Fruit fly (Drosophila melanogaster) whole organism, embryonic: Measurements from ENCODE around the gene CG42580.
A peak's percentile ranks its signal among the peaks of the same experiment; 100 is the strongest.
"Not testable (repeated sequence)": the region's sequence is repeated elsewhere in the genome, so short reads cannot be mapped to it uniquely, and the experiment has no call there.

Source experiments
- Atf3 ChIP-seq: fragments of 200-800 bp; sonication (Bioruptor generic); optimal IDR thresholded peaks from 3 replicates; lab custom pipeline; 2016; ENCODE audit warnings: missing biosample characterization, missing genetic modification characterization
- CG11398 ChIP-seq: fragments of 200-800 bp; sonication (Bioruptor generic); optimal IDR thresholded peaks from 2 replicates; lab custom pipeline; 2016; ENCODE audit warnings: missing biosample characterization, missing genetic modification characterization
- CG11504 ChIP-seq: fragments of 200-800 bp; sonication (Bioruptor generic); optimal IDR thresholded peaks from 3 replicates; lab custom pipeline; 2019; ENCODE audit warnings: missing biosample characterization, mild to moderate bottlenecking, missing genetic modification characterization, moderate library complexity
- CG13775 ChIP-seq: fragments of 200-800 bp; sonication (Bioruptor generic); optimal IDR thresholded peaks from 3 replicates; lab custom pipeline; 2017; ENCODE audit warnings: missing biosample characterization, mild to moderate bottlenecking, missing genetic modification characterization
- CG16779 ChIP-seq: fragments of 200-800 bp; sonication (Bioruptor generic); IDR thresholded peaks from 2 replicates; pipeline ENCODE4 v1.3.6; 2022; ENCODE audit warnings: missing biosample characterization, missing genetic modification characterization
- CG16813 ChIP-seq: fragments of 200-800 bp; sonication (Bioruptor generic); IDR thresholded peaks from 3 replicates; pipeline ENCODE4 v1.3.6; 2022; ENCODE audit warnings: missing biosample characterization, missing genetic modification characterization; ENCODE audit not compliant: partially characterized antibody
- CG17612 ChIP-seq: fragments of 200-800 bp; sonication (Bioruptor generic); IDR thresholded peaks from 2 replicates; pipeline ENCODE4 v1.3.6; 2022; ENCODE audit warnings: missing biosample characterization, missing genetic modification characterization
- CG18262 ChIP-seq: fragments of 200-800 bp; optimal IDR thresholded peaks from 3 replicates; lab custom pipeline; 2019; ENCODE audit warnings: missing biosample characterization, mild to moderate bottlenecking, missing genetic modification characterization, moderate library complexity
- CG1832 ChIP-seq: fragments of 200-800 bp; sonication (Bioruptor generic); optimal IDR thresholded peaks from 2 replicates; lab custom pipeline; 2017; ENCODE audit warnings: missing biosample characterization, mild to moderate bottlenecking, missing genetic modification characterization, inconsistent platforms
- CG2712 ChIP-seq: fragments of 200-800 bp; optimal IDR thresholded peaks from 3 replicates; lab custom pipeline; 2019; ENCODE audit warnings: missing biosample characterization, mild to moderate bottlenecking, missing genetic modification characterization, moderate library complexity
- CG2875 ChIP-seq: fragments of 200-800 bp; sonication (Bioruptor generic); optimal IDR thresholded peaks from 2 replicates; lab custom pipeline; 2017; ENCODE audit warnings: missing biosample characterization, mild to moderate bottlenecking, missing genetic modification characterization, missing genetic modification reagents
- CG3838 ChIP-seq: fragments of 200-800 bp; sonication (Bioruptor generic); optimal IDR thresholded peaks from 3 replicates; lab custom pipeline; 2016; ENCODE audit warnings: missing biosample characterization, missing genetic modification characterization
- CG43689 ChIP-seq: fragments of 200-800 bp; sonication (Bioruptor generic); IDR thresholded peaks from 2 replicates; pipeline ENCODE4 v1.3.6; 2022; ENCODE audit warnings: missing biosample characterization, missing genetic modification characterization
- CG4854 ChIP-seq: fragments of 200-800 bp; sonication (Bioruptor generic); optimal IDR thresholded peaks from 2 replicates; lab custom pipeline; 2016; ENCODE audit warnings: missing biosample characterization, missing genetic modification characterization, inconsistent platforms
- CG5180 ChIP-seq: fragments of 200-800 bp; sonication (Bioruptor generic); optimal IDR thresholded peaks from 3 replicates; lab custom pipeline; 2017; ENCODE audit warnings: missing biosample characterization, missing genetic modification characterization, mild to moderate bottlenecking, moderate library complexity, missing genetic modification reagents
- CG5245 ChIP-seq: fragments of 200-800 bp; sonication (Bioruptor generic); optimal IDR thresholded peaks from 3 replicates; lab custom pipeline; 2016; ENCODE audit warnings: missing biosample characterization, missing genetic modification characterization
- CG8478 ChIP-seq: fragments of >200 bp; optimal IDR thresholded peaks from 2 replicates; lab custom pipeline; 2018
- Camta ChIP-seq: fragments of 200-800 bp; sonication (Bioruptor generic); optimal IDR thresholded peaks from 2 replicates; lab custom pipeline; 2016; ENCODE audit warnings: missing biosample characterization, missing genetic modification characterization
- Deaf1 ChIP-seq: fragments of 200-800 bp; optimal IDR thresholded peaks from 3 replicates; lab custom pipeline; 2019; ENCODE audit warnings: missing biosample characterization, mild to moderate bottlenecking, missing genetic modification characterization, moderate library complexity
- E2f2 ChIP-seq: fragments of 200-800 bp; sonication (Bioruptor generic); IDR thresholded peaks from 2 replicates; pipeline ENCODE4 v1.3.6; 2022; ENCODE audit warnings: missing biosample characterization, missing genetic modification characterization
- H15 ChIP-seq: fragments of 200-800 bp; sonication (Bioruptor generic); IDR thresholded peaks from 3 replicates; pipeline ENCODE4 v1.3.6; 2022; ENCODE audit warnings: missing biosample characterization, missing genetic modification characterization
- HHEX ChIP-seq: fragments of 200-800 bp; sonication (Bioruptor generic); optimal IDR thresholded peaks from 3 replicates; lab custom pipeline; 2017; ENCODE audit warnings: missing biosample characterization, mild to moderate bottlenecking, missing genetic modification characterization, missing genetic modification reagents
- Hmx ChIP-seq: fragments of 200-800 bp; sonication (Bioruptor generic); optimal IDR thresholded peaks from 2 replicates; lab custom pipeline; 2016; ENCODE audit warnings: missing biosample characterization, missing genetic modification characterization
- Hsf ChIP-seq: fragments of 200-800 bp; sonication (Bioruptor generic); optimal IDR thresholded peaks from 3 replicates; lab custom pipeline; 2016; ENCODE audit warnings: missing biosample characterization, missing genetic modification characterization
- Kr ChIP-seq: fragments of 200-800 bp; sonication (Bioruptor generic); optimal IDR thresholded peaks from 2 replicates; lab custom pipeline; 2017; ENCODE audit warnings: missing biosample characterization, mild to moderate bottlenecking, missing genetic modification characterization
- Meics ChIP-seq: fragments of 200-800 bp; sonication (Bioruptor generic); optimal IDR thresholded peaks from 2 replicates; lab custom pipeline; 2017; ENCODE audit warnings: missing biosample characterization, mild to moderate bottlenecking, missing genetic modification characterization
- Poxn ChIP-seq: fragments of 200-800 bp; sonication (Bioruptor generic); IDR thresholded peaks from 2 replicates; pipeline ENCODE4 v1.3.6; 2022; ENCODE audit warnings: missing biosample characterization, missing genetic modification characterization
- Sry-β ChIP-seq: fragments of 200-800 bp; sonication (Bioruptor generic); optimal IDR thresholded peaks from 2 replicates; lab custom pipeline; 2018; ENCODE audit warnings: missing biosample characterization, mild to moderate bottlenecking, missing genetic modification characterization, moderate library complexity
- Vsx1 ChIP-seq: fragments of 200-800 bp; sonication (Bioruptor generic); optimal IDR thresholded peaks from 2 replicates; lab custom pipeline; 2017; ENCODE audit warnings: missing biosample characterization, mild to moderate bottlenecking, missing genetic modification characterization, missing genetic modification reagents
- Xrp1 ChIP-seq: fragments of 200-800 bp; sonication (Bioruptor generic); IDR thresholded peaks from 2 replicates; pipeline ENCODE4 v1.3.6; 2022; ENCODE audit warnings: missing biosample characterization, missing genetic modification characterization
- ac ChIP-seq: fragments of 200-800 bp; sonication (Bioruptor generic); optimal IDR thresholded peaks from 3 replicates; lab custom pipeline; 2017; ENCODE audit warnings: missing biosample characterization, mild to moderate bottlenecking, missing genetic modification characterization
- ase ChIP-seq: fragments of 200-800 bp; sonication (Bioruptor generic); IDR thresholded peaks from 3 replicates; pipeline ENCODE4 v1.3.6; 2022; ENCODE audit warnings: missing biosample characterization, missing genetic modification characterization
- chm ChIP-seq: fragments of 200-800 bp; sonication (Bioruptor generic); IDR thresholded peaks from 2 replicates; pipeline ENCODE4 v1.3.6; 2022; ENCODE audit warnings: missing biosample characterization, missing genetic modification characterization
- croc ChIP-seq: fragments of 200-800 bp; sonication (Bioruptor generic); conservative IDR thresholded peaks from 3 replicates; pipeline ENCODE4 v1.3.6; 2022; ENCODE audit warnings: missing biosample characterization, missing genetic modification characterization
- crol ChIP-seq: fragments of 200-800 bp; sonication (Bioruptor generic); IDR thresholded peaks from 2 replicates; pipeline ENCODE4 v1.3.6; 2022; ENCODE audit warnings: missing biosample characterization, missing genetic modification characterization
- disco-r ChIP-seq: fragments of 200-800 bp; sonication (Bioruptor generic); optimal IDR thresholded peaks from 2 replicates; lab custom pipeline; 2016; ENCODE audit warnings: missing biosample characterization, missing genetic modification characterization
- emc ChIP-seq: fragments of 200-800 bp; sonication (Bioruptor generic); optimal IDR thresholded peaks from 2 replicates; lab custom pipeline; 2016; ENCODE audit warnings: missing biosample characterization, missing genetic modification characterization
- fd3F ChIP-seq: fragments of 200-800 bp; sonication (Bioruptor generic); optimal IDR thresholded peaks from 2 replicates; lab custom pipeline; 2018; ENCODE audit warnings: missing biosample characterization, mild to moderate bottlenecking, missing genetic modification characterization, moderate library complexity
- gcm ChIP-seq: fragments of 200-800 bp; sonication (Bioruptor generic); optimal IDR thresholded peaks from 2 replicates; lab custom pipeline; 2019; ENCODE audit warnings: missing biosample characterization, mild to moderate bottlenecking, missing genetic modification characterization, moderate library complexity
- grn ChIP-seq: fragments of 200-800 bp; sonication (Bioruptor generic); optimal IDR thresholded peaks from 3 replicates; lab custom pipeline; 2017; ENCODE audit warnings: missing biosample characterization, missing genetic modification characterization
- gro ChIP-seq: fragments of 200-800 bp; sonication (Bioruptor generic); optimal IDR thresholded peaks from 2 replicates; lab custom pipeline; 2016; ENCODE audit warnings: missing biosample characterization, missing genetic modification characterization
- ham ChIP-seq: fragments of 200-800 bp; sonication (Bioruptor generic); IDR thresholded peaks from 2 replicates; pipeline ENCODE4 v1.3.6; 2022; ENCODE audit warnings: missing biosample characterization, missing genetic modification characterization
- lola ChIP-seq, 3 experiments: fragments of >200 bp in 2 of 3; fragments of 200-800 bp in 1 of 3; sonication (Bioruptor generic) in 1 of 3; optimal IDR thresholded peaks; 2 replicates each; lab custom pipeline; 2017 to 2019; ENCODE audit warnings: missing biosample characterization in 3 of 3, missing genetic modification characterization in 3 of 3, mild to moderate bottlenecking in 1 of 3, moderate library complexity in 1 of 3
- nau ChIP-seq: fragments of 200-800 bp; sonication (Bioruptor generic); optimal IDR thresholded peaks from 3 replicates; lab custom pipeline; 2017; ENCODE audit warnings: missing biosample characterization, mild to moderate bottlenecking, missing genetic modification characterization, missing genetic modification reagents
- nerfin-1 ChIP-seq: fragments of 200-800 bp; sonication (Bioruptor generic); optimal IDR thresholded peaks from 3 replicates; lab custom pipeline; 2019; ENCODE audit warnings: missing biosample characterization, mild to moderate bottlenecking, missing genetic modification characterization, moderate library complexity
- nmo ChIP-seq: fragments of 200-800 bp; sonication (Bioruptor generic); optimal IDR thresholded peaks from 2 replicates; lab custom pipeline; 2018; ENCODE audit warnings: missing biosample characterization, mild to moderate bottlenecking, missing genetic modification characterization, moderate library complexity
- pfk ChIP-seq: fragments of 200-800 bp; sonication (Bioruptor generic); optimal IDR thresholded peaks from 2 replicates; lab custom pipeline; 2018; ENCODE audit warnings: missing biosample characterization, mild to moderate bottlenecking, missing genetic modification characterization, moderate library complexity
- salm ChIP-seq: fragments of 200-800 bp; sonication (Bioruptor generic); optimal IDR thresholded peaks from 2 replicates; lab custom pipeline; 2018; ENCODE audit warnings: missing biosample characterization, mild to moderate bottlenecking, missing genetic modification characterization
- sug ChIP-seq: fragments of 200-800 bp; optimal IDR thresholded peaks from 2 replicates; lab custom pipeline; 2019; ENCODE audit warnings: missing biosample characterization, mild to moderate bottlenecking, missing genetic modification characterization, moderate library complexity

The CG42580 gene

dm6 chrX:20573982-20574381 lies at the start of gene CG42580:
TSS of gene CG42580 (plus strand) at chrX:20574282.
- not testable (repeated sequence) for TF ChIP-seq CG5245, CG2875, Atf3 (GFP tag; lab: Kevin White, UChicago)

- TF ChIP-seq lola (GFP tag; optimal IDR thresholded peaks at IDR 0.05; lab: Kevin White, UChicago) (no peak), nerfin-1 (tag; lab: Kevin White, UChicago) (peak; percentile 54), Camta (GFP tag; lab: Kevin White, UChicago) (peak; percentile 52), gcm (no peak), croc (peak; percentile 19; the same call in 1 of the 3 replicates), Deaf1 (no peak), CG43689 (no peak), sug (tag; lab: Kevin White, UChicago) (peak; percentile 60), ham (GFP tag; lab: Robert Waterston, UW) (no peak), chm (GFP tag; lab: Robert Waterston, UW) (no peak), Vsx1 (GFP tag; lab: Kevin White, UChicago) (no peak), CG1832 (GFP tag; lab: Kevin White, UChicago) (no peak), grn (GFP tag; lab: Kevin White, UChicago) (no peak), CG16813 (peak; percentile 77), CG5180 (GFP tag; lab: Kevin White, UChicago) (no peak), emc (GFP tag; lab: Kevin White, UChicago) (peak; percentile 43), fd3F (GFP tag; lab: Kevin White, UChicago) (peak; percentile 3), CG8478 (lab: Kevin White, UChicago) (no peak), ase (GFP tag; lab: Robert Waterston, UW) (peak; percentile 63; the same call in 1 of the 3 replicates), Meics (GFP tag; lab: Kevin White, UChicago) (peak; percentile 59), Sry-β (GFP tag; lab: Kevin White, UChicago) (no peak), H15 (GFP tag; lab: Robert Waterston, UW) (peak; percentile 48; the same call in 1 of the 3 replicates), CG11504 (tag; lab: Kevin White, UChicago) (peak; percentile 58), CG11398 (no peak), Atf3 (GFP tag; lab: Kevin White, UChicago) (peak; percentile 23), crol (GFP tag; lab: Robert Waterston, UW) (no peak), CG16779 (GFP tag; lab: Robert Waterston, UW) (no peak), ac (GFP tag; lab: Kevin White, UChicago) (no peak), HHEX (GFP tag; lab: Kevin White, UChicago) (peak; percentile 12), gro (no peak), pfk (GFP tag; lab: Kevin White, UChicago) (no peak), Hsf (GFP tag; lab: Kevin White, UChicago) (peak; percentile 69), Hmx (GFP tag; lab: Kevin White, UChicago) (no peak), nau (GFP tag; lab: Kevin White, UChicago) (no peak), E2f2 (GFP tag; lab: Robert Waterston, UW) (peak; percentile 58), Kr (GFP tag; lab: Kevin White, UChicago) (no peak), salm (tag; lab: Kevin White, UChicago) (no peak), CG4854 (no peak), CG3838 (no peak), CG2712 (peak; percentile 63), CG13775 (GFP tag; lab: Kevin White, UChicago) (peak; percentile 3), Xrp1 (GFP tag; lab: Robert Waterston, UW) (no peak), Poxn (GFP tag; lab: Robert Waterston, UW) (no peak), CG17612 (GFP tag; lab: Robert Waterston, UW) (no peak), nmo (GFP tag; lab: Kevin White, UChicago) (peak; percentile 48), CG18262 (peak; percentile 48), disco-r (peak; percentile 1)
Measured at dm6 chrX:20524754-20525236, 49.3 kb upstream of the CG42580 start, which contains the start of gene Tak1. TSS of gene Tak1 (minus strand) at chrX:20524928.
